Worm (Caenorhabditis elegans) whole organism, late embryonic: Measurements from ENCODE around the gene srbc-50.

Experiments used
- F13H6.1 ChIP-seq: sonication (generic microtip); optimal IDR thresholded peaks from 2 replicates; lab custom pipeline; 2016; ENCODE audit warnings: missing genetic modification characterization, missing compliant biosample characterization
- dve-1 ChIP-seq: sonication (generic microtip); optimal IDR thresholded peaks from 2 replicates; lab custom pipeline; 2017; ENCODE audit warnings: antibody characterized with exemption, mild to moderate bottlenecking, missing genetic modification characterization, missing compliant biosample characterization
- lin-11 ChIP-seq: fragments of 200-800 bp; sonication (Bioruptor generic); optimal IDR thresholded peaks from 2 replicates; lab custom pipeline; 2018; ENCODE audit warnings: mild to moderate bottlenecking, missing genetic modification characterization, missing compliant biosample characterization
- sox-2 ChIP-seq: fragments of 200-800 bp; sonication (Bioruptor generic); IDR thresholded peaks from 2 replicates; pipeline ENCODE4 v1.3.6; 2022; ENCODE audit warnings: missing genetic modification reagents, missing genetic modification characterization, missing compliant biosample characterization
- zip-5 ChIP-seq: sonication (generic microtip); optimal IDR thresholded peaks from 2 replicates; lab custom pipeline; 2016; ENCODE audit warnings: missing genetic modification characterization, missing compliant biosample characterization

DNA sequence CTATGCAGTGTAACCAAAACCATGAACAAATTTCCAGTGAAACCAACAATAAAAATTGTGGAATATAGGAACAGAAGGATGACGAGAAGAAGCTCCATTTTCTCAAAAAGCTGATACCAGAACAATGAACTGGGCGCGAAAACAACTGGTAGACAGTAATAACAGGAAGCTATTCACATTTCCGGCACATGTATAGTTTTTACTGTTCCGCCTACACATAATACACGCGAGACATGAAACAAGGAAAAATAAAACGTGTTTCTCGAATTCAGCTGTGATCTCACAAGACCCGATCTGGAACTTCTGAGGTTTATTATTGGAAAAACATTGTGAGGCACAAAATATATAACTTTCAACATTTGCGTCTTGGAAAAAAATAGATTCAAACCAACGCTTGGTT is 15.2 kb downstream of the srbc-50 start, which contains the start of gene srsx-36:
- TF ChIP-seq sox-2 (GFP tag; lab: Robert Waterston, UW) (no peak), F13H6.1 (no peak), zip-5 (tag; lab: Kevin White, UChicago) (no peak), dve-1 (tag; lab: Kevin White, UChicago) (no peak), lin-11 (tag; lab: Kevin White, UChicago) (no peak)
